Fruit fly (Drosophila melanogaster) whole organism, embryonic: ENCODE measurements around the gene Inx3.

Source experiments
- Abd-B ChIP-seq: fragments of 200-800 bp; sonication (Bioruptor generic); optimal IDR thresholded peaks from 2 replicates; lab custom pipeline; 2018; ENCODE audit warnings: missing biosample characterization, mild to moderate bottlenecking, missing genetic modification characterization, moderate library complexity
- BEAF-32 ChIP-seq: fragments of 200-800 bp; sonication (Bioruptor generic); optimal IDR thresholded peaks from 3 replicates; lab custom pipeline; 2017; ENCODE audit warnings: missing biosample characterization, missing genetic modification characterization, mild to moderate bottlenecking, moderate library complexity, missing genetic modification reagents
- CG10267 ChIP-seq: fragments of 200-800 bp; sonication (Bioruptor generic); optimal IDR thresholded peaks from 2 replicates; lab custom pipeline; 2018; ENCODE audit warnings: missing biosample characterization, mild to moderate bottlenecking, missing genetic modification characterization, moderate library complexity
- CG10959 ChIP-seq: fragments of 200-800 bp; sonication (Bioruptor generic); IDR thresholded peaks from 2 replicates; pipeline ENCODE4 v1.3.6; 2022; ENCODE audit warnings: missing biosample characterization, missing genetic modification characterization
- CG11504 ChIP-seq: fragments of 200-800 bp; sonication (Bioruptor generic); optimal IDR thresholded peaks from 3 replicates; lab custom pipeline; 2019; ENCODE audit warnings: missing biosample characterization, mild to moderate bottlenecking, missing genetic modification characterization, moderate library complexity
- CG12391 ChIP-seq: fragments of 200-800 bp; sonication (Bioruptor generic); optimal IDR thresholded peaks from 3 replicates; lab custom pipeline; 2018; ENCODE audit warnings: missing biosample characterization, mild to moderate bottlenecking, missing genetic modification characterization, moderate library complexity
- CG13624 ChIP-seq: fragments of 200-800 bp; sonication (Bioruptor generic); optimal IDR thresholded peaks from 2 replicates; lab custom pipeline; 2016; ENCODE audit warnings: missing biosample characterization, missing genetic modification characterization
- CG14710 ChIP-seq: fragments of 200-800 bp; sonication (Bioruptor generic); optimal IDR thresholded peaks from 3 replicates; lab custom pipeline; 2019; ENCODE audit warnings: missing biosample characterization, mild to moderate bottlenecking, missing genetic modification characterization, moderate library complexity
- CG15601 ChIP-seq: fragments of 200-800 bp; sonication (Bioruptor generic); optimal IDR thresholded peaks from 3 replicates; lab custom pipeline; 2019; ENCODE audit warnings: missing biosample characterization, mild to moderate bottlenecking, missing genetic modification characterization, moderate library complexity
- CG16779 ChIP-seq: fragments of 200-800 bp; sonication (Bioruptor generic); IDR thresholded peaks from 2 replicates; pipeline ENCODE4 v1.3.6; 2022; ENCODE audit warnings: missing biosample characterization, missing genetic modification characterization
- CG16815 ChIP-seq: fragments of 200-800 bp; sonication (Bioruptor generic); optimal IDR thresholded peaks from 3 replicates; lab custom pipeline; 2017; ENCODE audit warnings: missing biosample characterization, mild to moderate bottlenecking, missing genetic modification characterization
- CG17328 ChIP-seq: fragments of 200-800 bp; sonication (Bioruptor generic); IDR thresholded peaks from 2 replicates; pipeline ENCODE4 v1.3.6; 2022; ENCODE audit warnings: missing biosample characterization, missing genetic modification characterization
- CG30403 ChIP-seq: fragments of 200-800 bp; sonication (Bioruptor generic); optimal IDR thresholded peaks from 3 replicates; lab custom pipeline; 2016; ENCODE audit warnings: missing biosample characterization, missing genetic modification characterization
- CG30431 ChIP-seq: fragments of 200-800 bp; sonication (Bioruptor generic); optimal IDR thresholded peaks from 2 replicates; lab custom pipeline; 2017; ENCODE audit warnings: missing biosample characterization, missing genetic modification characterization
- CG32532 ChIP-seq: fragments of 200-800 bp; sonication (Bioruptor generic); IDR thresholded peaks from 2 replicates; pipeline ENCODE4 v1.3.6; 2022; ENCODE audit warnings: missing biosample characterization, missing genetic modification characterization
- CG43689 ChIP-seq: fragments of 200-800 bp; sonication (Bioruptor generic); IDR thresholded peaks from 2 replicates; pipeline ENCODE4 v1.3.6; 2022; ENCODE audit warnings: missing biosample characterization, missing genetic modification characterization
- CG6654 ChIP-seq: fragments of 200-800 bp; sonication (Bioruptor generic); optimal IDR thresholded peaks from 2 replicates; lab custom pipeline; 2017; ENCODE audit warnings: missing biosample characterization, mild to moderate bottlenecking, missing genetic modification characterization
- CG6813 ChIP-seq: fragments of 200-800 bp; sonication (Bioruptor generic); optimal IDR thresholded peaks from 2 replicates; lab custom pipeline; 2017; ENCODE audit warnings: missing biosample characterization, missing genetic modification characterization, mild to moderate bottlenecking, moderate library complexity, missing genetic modification reagents
- CG7556 ChIP-seq: fragments of 200-800 bp; sonication (Bioruptor generic); optimal IDR thresholded peaks from 2 replicates; lab custom pipeline; 2017; ENCODE audit warnings: missing biosample characterization, mild to moderate bottlenecking, missing genetic modification characterization
- CG7745 ChIP-seq: fragments of 200-800 bp; sonication (Bioruptor generic); optimal IDR thresholded peaks from 2 replicates; lab custom pipeline; 2018; ENCODE audit warnings: missing biosample characterization, mild to moderate bottlenecking, missing genetic modification characterization, moderate library complexity
- CG7987 ChIP-seq: fragments of 200-800 bp; sonication (Bioruptor generic); optimal IDR thresholded peaks from 2 replicates; lab custom pipeline; 2018; ENCODE audit warnings: missing biosample characterization, mild to moderate bottlenecking, missing genetic modification characterization, moderate library complexity
- CG8281 ChIP-seq: fragments of 200-800 bp; sonication (Bioruptor generic); optimal IDR thresholded peaks from 2 replicates; lab custom pipeline; 2018; ENCODE audit warnings: missing biosample characterization, mild to moderate bottlenecking, missing genetic modification characterization, moderate library complexity
- CG9727 ChIP-seq: fragments of 200-800 bp; sonication (Bioruptor generic); optimal IDR thresholded peaks from 3 replicates; lab custom pipeline; 2017; ENCODE audit warnings: missing biosample characterization, mild to moderate bottlenecking, missing genetic modification characterization
- Dip2 ChIP-seq: fragments of 200-800 bp; sonication (Bioruptor generic); IDR thresholded peaks from 2 replicates; pipeline ENCODE4 v1.3.6; 2022; ENCODE audit warnings: missing biosample characterization, missing genetic modification characterization
- Gug ChIP-seq: fragments of 200-800 bp; sonication (Bioruptor generic); IDR thresholded peaks from 4 replicates; pipeline ENCODE4 v1.3.6; 2022; ENCODE audit warnings: missing biosample characterization, missing genetic modification characterization
- Hsf ChIP-seq: fragments of 200-800 bp; sonication (Bioruptor generic); optimal IDR thresholded peaks from 3 replicates; lab custom pipeline; 2016; ENCODE audit warnings: missing biosample characterization, missing genetic modification characterization
- Lim3 ChIP-seq: fragments of 200-800 bp; sonication (Bioruptor generic); IDR thresholded peaks from 2 replicates; pipeline ENCODE4 v1.3.6; 2022; ENCODE audit warnings: missing biosample characterization, missing genetic modification characterization
- Mrtf ChIP-seq: fragments of 200-800 bp; sonication (Bioruptor generic); IDR thresholded peaks from 3 replicates; pipeline ENCODE4 v1.3.6; 2022; ENCODE audit warnings: missing biosample characterization, missing genetic modification characterization
- Oli ChIP-seq: fragments of 200-800 bp; sonication (Bioruptor generic); optimal IDR thresholded peaks from 2 replicates; lab custom pipeline; 2018; ENCODE audit warnings: missing biosample characterization, mild to moderate bottlenecking, missing genetic modification characterization, moderate library complexity
- Six4 ChIP-seq: fragments of 200-800 bp; sonication (Bioruptor generic); optimal IDR thresholded peaks from 2 replicates; lab custom pipeline; 2016; ENCODE audit warnings: missing biosample characterization, missing genetic modification characterization
- Sox102F ChIP-seq: fragments of 200-800 bp; sonication (Bioruptor generic); optimal IDR thresholded peaks from 2 replicates; lab custom pipeline; 2018; ENCODE audit warnings: missing biosample characterization, mild to moderate bottlenecking, missing genetic modification characterization, moderate library complexity
- Usf ChIP-seq: fragments of 200-800 bp; sonication (Bioruptor generic); optimal IDR thresholded peaks from 2 replicates; lab custom pipeline; 2017; ENCODE audit warnings: missing genotype, missing biosample characterization, missing genetic modification characterization
- Vsx1 ChIP-seq: fragments of 200-800 bp; sonication (Bioruptor generic); optimal IDR thresholded peaks from 2 replicates; lab custom pipeline; 2017; ENCODE audit warnings: missing biosample characterization, mild to moderate bottlenecking, missing genetic modification characterization, missing genetic modification reagents
- abd-A ChIP-seq: fragments of 200-800 bp; sonication (Bioruptor generic); optimal IDR thresholded peaks from 3 replicates; lab custom pipeline; 2019; ENCODE audit warnings: missing biosample characterization, mild to moderate bottlenecking, missing genetic modification characterization, moderate library complexity
- amos ChIP-seq: fragments of 200-800 bp; sonication (Bioruptor generic); IDR thresholded peaks from 2 replicates; pipeline ENCODE4 v1.3.6; 2022; ENCODE audit warnings: missing biosample characterization, missing genetic modification characterization; ENCODE audit not compliant: partially characterized antibody
- bsh ChIP-seq, 2 experiments: fragments of 200-800 bp; sonication (Bioruptor generic); optimal IDR thresholded peaks; 2 replicates each; lab custom pipeline; 2017 to 2018; ENCODE audit warnings: mild to moderate bottlenecking in 2 of 2, missing biosample characterization in 2 of 2, missing genetic modification characterization in 2 of 2, moderate library complexity in 1 of 2
- cato ChIP-seq: fragments of 200-800 bp; sonication (Bioruptor generic); optimal IDR thresholded peaks from 2 replicates; lab custom pipeline; 2016; ENCODE audit warnings: missing biosample characterization, missing genetic modification characterization, borderline replicate concordance
- ems ChIP-seq: fragments of 200-800 bp; sonication (Bioruptor generic); optimal IDR thresholded peaks from 3 replicates; lab custom pipeline; 2016; ENCODE audit warnings: missing biosample characterization, missing genetic modification characterization
- fd96Cb ChIP-seq: fragments of 200-800 bp; sonication (Bioruptor generic); optimal IDR thresholded peaks from 2 replicates; lab custom pipeline; 2018; ENCODE audit warnings: missing biosample characterization, mild to moderate bottlenecking, missing genetic modification characterization, moderate library complexity
- pan ChIP-seq, 4 experiments: fragments of >200 bp in 3 of 4; fragments of 200-800 bp in 1 of 4; sonication (Bioruptor generic) in 1 of 4; optimal IDR thresholded peaks in 3 of 4; IDR thresholded peaks in 1 of 4; 2 replicates each; pipeline versions ENCODE4 v1.3.6 to Lab custom; 2017 to 2022; ENCODE audit warnings: missing biosample characterization in 2 of 4, missing genetic modification characterization in 2 of 4, mixed read lengths in 1 of 4
- row ChIP-seq: fragments of 200-800 bp; sonication (Bioruptor generic); IDR thresholded peaks from 3 replicates; pipeline ENCODE4 v1.3.6; 2022; ENCODE audit warnings: missing biosample characterization, missing genetic modification characterization
- sens ChIP-seq: fragments of 200-800 bp; sonication (Bioruptor generic); peaks from one replicate; lab custom pipeline; 2016; ENCODE audit warnings: missing biosample characterization, missing genetic modification characterization
- slou ChIP-seq: fragments of 200-800 bp; sonication (Bioruptor generic); optimal IDR thresholded peaks from 3 replicates; lab custom pipeline; 2016; ENCODE audit warnings: missing biosample characterization, missing genetic modification characterization
- sr ChIP-seq: fragments of 200-800 bp; sonication (Bioruptor generic); IDR thresholded peaks from 3 replicates; pipeline ENCODE4 v1.3.6; 2022; ENCODE audit warnings: missing biosample characterization, missing genetic modification characterization
- sug ChIP-seq: fragments of 200-800 bp; optimal IDR thresholded peaks from 2 replicates; lab custom pipeline; 2019; ENCODE audit warnings: missing biosample characterization, mild to moderate bottlenecking, missing genetic modification characterization, moderate library complexity
- tin ChIP-seq: fragments of 200-800 bp; sonication (Bioruptor generic); optimal IDR thresholded peaks from 3 replicates; lab custom pipeline; 2016; ENCODE audit warnings: missing biosample characterization, missing genetic modification characterization
- tio ChIP-seq: fragments of 200-800 bp; sonication (Bioruptor generic); optimal IDR thresholded peaks from 2 replicates; lab custom pipeline; 2017; ENCODE audit warnings: missing biosample characterization, missing genetic modification characterization, inconsistent platforms
- tna ChIP-seq: fragments of 200-800 bp; sonication (Bioruptor generic); IDR thresholded peaks from 2 replicates; pipeline ENCODE4 v1.3.6; 2022; ENCODE audit warnings: missing biosample characterization, missing genetic modification characterization; ENCODE audit not compliant: partially characterized antibody

Gene Inx3

dm6 chr3R:28856140-28856539, 3.2 kb downstream of the Inx3 start (continued):
- no peak for TF ChIP-seq CG30431 (GFP tag; lab: Kevin White, UChicago)
- TF ChIP-seq bsh (GFP tag; optimal IDR thresholded peaks at IDR 0.05; lab: Kevin White, UChicago) = peak in 1 of 2 experiments; percentile 7
- no peak for TF ChIP-seq Vsx1 (GFP tag; lab: Kevin White, UChicago)
- 0 out of 3 replicates have a peak, but pooled peaks have one; percentile 8 for TF ChIP-seq sr
- peak; percentile 5 for TF ChIP-seq CG14710
- TF ChIP-seq BEAF-32 (GFP tag; lab: Kevin White, UChicago) = no peak
- peak; percentile 33 for TF ChIP-seq CG15601 (tag; lab: Kevin White, UChicago)
- TF ChIP-seq CG32532 (GFP tag; lab: Robert Waterston, UW) = no peak
- TF ChIP-seq Dip2 (GFP tag; lab: Robert Waterston, UW) = no peak
- no peak for TF ChIP-seq Mrtf (GFP tag; lab: Robert Waterston, UW)
- TF ChIP-seq CG8281 = peak; percentile 44

dm6 chr3R:28851966-28852377, 7.3 kb downstream of the Inx3 start:
- TF ChIP-seq sug (tag; lab: Kevin White, UChicago) (no peak), CG6654 (GFP tag; lab: Kevin White, UChicago) (no peak), CG17328 (GFP tag; lab: Robert Waterston, UW) (0 out of 2 replicates have a peak, but pooled peaks have one; percentile 8), sens (GFP tag; lab: Kevin White, UChicago) (peak; percentile 87), CG12391 (tag; lab: Kevin White, UChicago) (peak; percentile 38), CG11504 (tag; lab: Kevin White, UChicago) (peak; percentile 25), amos (GFP tag; lab: Robert Waterston, UW) (no peak), pan (optimal IDR thresholded peaks at IDR 0.05; lab: Kevin White, UChicago) (no peak), pan (GFP tag; optimal IDR thresholded peaks at IDR 0.05 in 1 of 2, IDR thresholded peaks at IDR 0.05 in 1 of 2) (no peak), CG9727 (peak; percentile 8), tna (GFP tag; lab: Robert Waterston, UW) (no peak), Usf (GFP tag; lab: Kevin White, UChicago) (no peak), Gug (GFP tag; lab: Robert Waterston, UW) (no peak), Lim3 (no peak), CG7987 (GFP tag; lab: Kevin White, UChicago) (no peak), Abd-B (GFP tag; lab: Kevin White, UChicago) (no peak), CG7745 (no peak), Hsf (GFP tag; lab: Kevin White, UChicago) (peak; percentile 4), CG10959 (GFP tag; lab: Robert Waterston, UW) (no peak), CG16815 (GFP tag; lab: Kevin White, UChicago) (no peak), CG6813 (no peak), Sox102F (GFP tag; lab: Kevin White, UChicago) (peak; percentile 41), Oli (peak; percentile 16), CG7556 (GFP tag; lab: Kevin White, UChicago) (peak; percentile 53), tio (GFP tag; lab: Kevin White, UChicago) (peak; percentile 5), abd-A (tag; lab: Kevin White, UChicago) (no peak), CG14710 (peak; percentile 31), CG13624 (GFP tag; lab: Kevin White, UChicago) (no peak), slou (no peak), row (GFP tag; lab: Robert Waterston, UW) (0 out of 3 replicates have a peak, but pooled peaks have one; percentile 33), Six4 (peak; percentile 14), Vsx1 (GFP tag; lab: Kevin White, UChicago) (peak; percentile 47), tin (GFP tag; lab: Kevin White, UChicago) (peak; percentile 18), cato (GFP tag; lab: Kevin White, UChicago) (no peak), fd96Cb (tag; lab: Kevin White, UChicago) (peak; percentile 26), CG43689 (GFP tag; lab: Robert Waterston, UW) (no peak), ems (GFP tag; lab: Kevin White, UChicago) (no peak), CG16779 (GFP tag; lab: Robert Waterston, UW) (no peak), CG10267 (tag; lab: Kevin White, UChicago) (peak; percentile 12), CG30403 (GFP tag; lab: Kevin White, UChicago) (peak; percentile 39)
